Fruit fly (Drosophila melanogaster) whole organism, embryonic: Measurements from ENCODE around the gene pbl.

Experiments used
- CG10543 ChIP-seq: fragments of 200-800 bp; sonication (Bioruptor generic); optimal IDR thresholded peaks from 3 replicates; lab custom pipeline; 2017; ENCODE audit warnings: missing biosample characterization, mild to moderate bottlenecking, missing genetic modification characterization, moderate library complexity
- CG16813 ChIP-seq: fragments of 200-800 bp; sonication (Bioruptor generic); IDR thresholded peaks from 3 replicates; pipeline ENCODE4 v1.3.6; 2022; ENCODE audit warnings: missing biosample characterization, missing genetic modification characterization; ENCODE audit not compliant: partially characterized antibody
- Hr3 ChIP-seq: fragments of 200-800 bp; sonication (Bioruptor generic); optimal IDR thresholded peaks from 3 replicates; lab custom pipeline; 2016; ENCODE audit warnings: missing biosample characterization, missing genetic modification characterization
- ase ChIP-seq: fragments of 200-800 bp; sonication (Bioruptor generic); IDR thresholded peaks from 3 replicates; pipeline ENCODE4 v1.3.6; 2022; ENCODE audit warnings: missing biosample characterization, missing genetic modification characterization
- cas ChIP-seq: fragments of 200-800 bp; sonication (Bioruptor generic); IDR thresholded peaks from 2 replicates; pipeline ENCODE4 v1.3.6; 2022; ENCODE audit warnings: missing biosample characterization, missing genetic modification characterization
- pita ChIP-seq: fragments of 200-800 bp; sonication (Bioruptor generic); optimal IDR thresholded peaks from 2 replicates; lab custom pipeline; 2017; ENCODE audit warnings: missing biosample characterization, mild to moderate bottlenecking, missing genetic modification characterization
- slbo ChIP-seq: fragments of 200-800 bp; sonication (Bioruptor generic); IDR thresholded peaks from 2 replicates; pipeline ENCODE4 v1.3.6; 2022; ENCODE audit warnings: missing biosample characterization, missing genetic modification characterization

DNA sequence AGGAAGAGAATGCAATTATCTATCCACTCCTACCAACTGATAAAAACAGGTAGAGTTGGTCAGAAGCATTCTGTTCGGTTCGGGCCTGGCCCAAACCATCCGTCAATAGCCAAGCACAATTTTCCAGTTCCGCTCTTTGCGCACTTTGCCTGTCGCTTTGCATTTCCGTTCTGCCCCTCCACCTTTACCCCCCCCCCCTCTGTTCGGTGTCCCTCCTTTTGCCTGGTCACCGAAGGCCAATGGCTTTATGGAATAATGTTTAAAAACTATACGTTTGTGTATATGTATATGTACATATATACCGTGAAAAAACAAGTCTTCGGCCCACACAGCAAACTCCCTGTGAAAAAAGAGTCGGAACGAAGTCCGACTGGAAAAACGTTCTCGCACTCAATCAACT lies 30.6 kb downstream of the pbl start:
- TF ChIP-seq slbo (no peak), CG16813 (GFP tag; lab: Robert Waterston, UW) (no peak), cas (no peak), CG10543 (GFP tag; lab: Kevin White, UChicago) (no peak), Hr3 (no peak), pita (no peak), ase (no peak)
